Worm (Caenorhabditis elegans) whole organism, midembryonic: ENCODE measurements around the gene lido-12.

Source experiments
- T22C8.4 ChIP-seq: fragments of 200-800 bp; sonication (Bioruptor generic); IDR thresholded peaks from 2 replicates; pipeline ENCODE4 v1.3.6; 2022; ENCODE audit warnings: missing genetic modification characterization, missing compliant biosample characterization
- cog-1 ChIP-seq: sonication (generic microtip); optimal IDR thresholded peaks from 2 replicates; lab custom pipeline; 2016; ENCODE audit warnings: missing genetic modification characterization, missing compliant biosample characterization
- flt-1 ChIP-seq: fragments of 200-800 bp; sonication (Bioruptor generic); IDR thresholded peaks from 2 replicates; pipeline ENCODE4 v1.3.6; 2022; ENCODE audit warnings: missing genetic modification characterization, missing compliant biosample characterization
- klf-2 ChIP-seq: fragments of 200-800 bp; sonication (Bioruptor generic); conservative IDR thresholded peaks from 2 replicates; pipeline ENCODE4 v1.3.6; 2022; ENCODE audit warnings: missing genetic modification reagents, missing genetic modification characterization, missing compliant biosample characterization
- med-1 ChIP-seq: sonication (generic microtip); optimal IDR thresholded peaks from 2 replicates; lab custom pipeline; 2017; ENCODE audit warnings: missing genetic modification characterization, mild to moderate bottlenecking, missing compliant biosample characterization, antibody characterized with exemption, missing genetic modification reagents; ENCODE audit not compliant: insufficient read depth
- ref-1 ChIP-seq: fragments of 200-800 bp; sonication (Bioruptor generic); conservative IDR thresholded peaks from 2 replicates; pipeline ENCODE4 v1.3.6; 2022; ENCODE audit warnings: missing genetic modification reagents, missing genetic modification characterization, missing compliant biosample characterization
- tab-1 ChIP-seq: fragments of 200-800 bp; sonication (Bioruptor generic); IDR thresholded peaks from 2 replicates; pipeline ENCODE4 v1.3.6; 2022; ENCODE audit warnings: missing genetic modification characterization, missing compliant biosample characterization
- ztf-23 ChIP-seq: fragments of 200-800 bp; sonication (Bioruptor generic); IDR thresholded peaks from 2 replicates; pipeline ENCODE4 v1.3.6; 2022; ENCODE audit warnings: missing genetic modification reagents, missing genetic modification characterization, missing compliant biosample characterization
- ztf-29 ChIP-seq: fragments of 200-800 bp; sonication (Bioruptor generic); IDR thresholded peaks from 2 replicates; pipeline ENCODE4 v1.3.6; 2022; ENCODE audit warnings: missing genetic modification reagents, missing genetic modification characterization, missing compliant biosample characterization

The lido-12 gene

DNA sequence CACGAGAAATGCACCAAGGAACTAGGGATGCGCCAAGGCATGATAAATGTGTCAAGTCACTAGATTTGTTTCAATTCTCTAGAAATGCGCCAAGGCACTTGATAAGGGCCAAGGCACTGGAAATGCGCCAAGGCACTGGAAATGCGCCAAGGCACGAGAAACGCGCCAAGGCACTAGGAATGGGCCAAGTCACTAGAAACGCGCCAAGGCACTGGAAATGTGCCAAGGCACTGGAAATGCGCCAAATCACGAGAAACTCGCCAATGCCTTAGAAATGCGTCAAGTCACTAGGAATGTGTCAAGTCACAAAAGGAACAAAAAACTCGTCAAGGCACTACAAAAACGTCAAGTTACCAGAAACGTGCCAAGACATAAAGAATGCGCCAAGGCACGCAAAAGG, 30.7 kb downstream of the lido-12 start:
- no peak for TF ChIP-seq T22C8.4 (GFP tag; lab: Robert Waterston, UW)
- no peak for TF ChIP-seq flt-1 (GFP tag; lab: Robert Waterston, UW)
- no peak for TF ChIP-seq ztf-29 (GFP tag; lab: Robert Waterston, UW)
- no peak for TF ChIP-seq tab-1 (GFP tag; lab: Robert Waterston, UW)
- no peak for TF ChIP-seq ztf-23
- TF ChIP-seq ref-1 (GFP tag; lab: Robert Waterston, UW) = no peak
- no peak for TF ChIP-seq med-1 (GFP tag; lab: Kevin White, UChicago)
- no peak for TF ChIP-seq klf-2 (GFP tag; lab: Robert Waterston, UW)
- no peak for TF ChIP-seq cog-1 (tag; lab: Kevin White, UChicago)

DNA sequence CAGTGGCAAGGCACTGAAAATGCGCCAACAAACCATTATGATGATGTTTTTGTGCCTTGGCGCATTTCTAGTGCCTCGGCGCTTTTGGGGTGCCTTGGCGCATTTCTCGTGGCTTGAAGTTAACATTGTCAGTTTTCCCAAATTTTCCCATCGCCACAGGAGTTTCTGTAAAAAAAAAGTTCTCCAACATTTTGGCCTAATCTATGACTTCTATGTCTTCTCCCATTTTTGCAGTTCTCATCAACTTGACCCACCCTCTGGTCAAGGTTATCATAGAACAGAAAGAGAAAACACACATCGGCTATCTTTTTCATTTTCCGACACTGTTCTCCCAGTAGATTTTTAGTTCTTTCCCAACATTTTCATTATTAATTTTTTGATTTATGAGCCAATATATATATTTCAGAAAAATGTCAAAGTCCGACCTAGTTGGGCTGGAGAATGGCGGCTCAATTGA, 32.9 kb downstream of the lido-12 start, which contains the start of the genes B0454.26 and B0454.5:
B0454.26 (minus strand) TSS at position 101 of the 457 bp plus-strand sequence.
B0454.5 (plus strand) TSS at position 407 of the 457 bp plus-strand sequence.
- TF ChIP-seq ztf-29 (GFP tag; lab: Robert Waterston, UW) = no peak
- TF ChIP-seq cog-1 (tag; lab: Kevin White, UChicago) = no peak

DNA sequence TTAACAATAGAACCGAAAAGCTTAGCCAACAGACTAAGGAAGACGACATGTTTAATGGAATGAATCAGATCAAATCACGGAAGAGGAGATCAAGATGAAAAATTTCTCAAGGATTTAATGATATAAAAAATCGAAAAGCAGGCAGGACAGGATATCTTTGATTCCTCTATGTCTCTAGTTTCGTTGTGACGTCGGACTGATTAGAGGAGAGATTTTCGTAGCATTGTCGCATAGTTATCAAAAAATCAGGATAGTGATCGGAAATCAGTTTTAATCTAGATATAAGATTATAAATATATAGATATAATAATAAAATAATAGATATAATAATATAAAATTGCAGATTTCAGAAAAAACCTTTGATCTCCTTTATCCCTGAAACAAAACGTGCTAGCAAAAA, 37.8 kb downstream of the lido-12 start, which contains the start of gene B0454.8:
B0454.8 (minus strand) TSS at position 101 of the 400 bp plus-strand sequence.
- TF ChIP-seq tab-1 (GFP tag; lab: Robert Waterston, UW) (no peak), ztf-23 (no peak), ztf-29 (GFP tag; lab: Robert Waterston, UW) (no peak), cog-1 (tag; lab: Kevin White, UChicago) (no peak), T22C8.4 (GFP tag; lab: Robert Waterston, UW) (no peak), med-1 (GFP tag; lab: Kevin White, UChicago) (no peak), flt-1 (GFP tag; lab: Robert Waterston, UW) (no peak), ref-1 (GFP tag; lab: Robert Waterston, UW) (no peak), klf-2 (GFP tag; lab: Robert Waterston, UW) (no peak)

DNA sequence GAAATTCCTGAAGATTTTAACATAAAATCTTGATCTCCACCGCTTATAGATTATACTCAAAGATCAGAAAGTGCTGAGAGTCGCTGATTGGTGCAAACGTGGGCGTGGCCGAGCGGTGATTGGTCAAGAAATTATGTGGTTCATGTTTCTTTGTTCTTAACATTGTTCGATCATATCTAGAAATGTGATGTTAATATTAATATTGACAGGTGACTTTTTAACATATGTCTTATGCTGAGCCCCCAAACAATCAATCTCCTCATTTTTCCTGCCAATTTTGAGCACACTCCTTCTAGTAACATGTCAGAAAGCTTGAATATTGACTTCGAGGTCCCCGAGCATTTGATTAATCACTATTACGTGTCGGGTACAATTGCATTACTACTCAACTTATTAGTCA, 38.4 kb downstream of the lido-12 start, which contains the start of gene sri-29:
sri-29 (plus strand) TSS at position 301 of the 400 bp plus-strand sequence.
- TF ChIP-seq cog-1 (tag; lab: Kevin White, UChicago) (no peak), T22C8.4 (GFP tag; lab: Robert Waterston, UW) (no peak), med-1 (GFP tag; lab: Kevin White, UChicago) (no peak), klf-2 (GFP tag; lab: Robert Waterston, UW) (no peak), flt-1 (GFP tag; lab: Robert Waterston, UW) (no peak)

ce11 chrII:3045422-3045821, 39.8 kb downstream of the lido-12 start:
- TF ChIP-seq klf-2 (GFP tag; lab: Robert Waterston, UW) (no peak), ztf-29 (GFP tag; lab: Robert Waterston, UW) (no peak), cog-1 (tag; lab: Kevin White, UChicago) (no peak), tab-1 (GFP tag; lab: Robert Waterston, UW) (no peak), T22C8.4 (GFP tag; lab: Robert Waterston, UW) (no peak), ref-1 (GFP tag; lab: Robert Waterston, UW) (no peak)

ce11 chrII:3045875-3046274, 40.3 kb downstream of the lido-12 start, which contains the start of gene sri-30:
sri-30 (plus strand) TSS chrII:3046175.
- no peak for TF ChIP-seq T22C8.4 (GFP tag; lab: Robert Waterston, UW)
- no peak for TF ChIP-seq med-1 (GFP tag; lab: Kevin White, UChicago)
- TF ChIP-seq cog-1 (tag; lab: Kevin White, UChicago) = no peak
- TF ChIP-seq flt-1 (GFP tag; lab: Robert Waterston, UW) = no peak
- TF ChIP-seq klf-2 (GFP tag; lab: Robert Waterston, UW) = no peak
- TF ChIP-seq ref-1 (GFP tag; lab: Robert Waterston, UW) = no peak
- TF ChIP-seq tab-1 (GFP tag; lab: Robert Waterston, UW) = no peak
- no peak for TF ChIP-seq ztf-29 (GFP tag; lab: Robert Waterston, UW)
- TF ChIP-seq ztf-23 = no peak

DNA sequence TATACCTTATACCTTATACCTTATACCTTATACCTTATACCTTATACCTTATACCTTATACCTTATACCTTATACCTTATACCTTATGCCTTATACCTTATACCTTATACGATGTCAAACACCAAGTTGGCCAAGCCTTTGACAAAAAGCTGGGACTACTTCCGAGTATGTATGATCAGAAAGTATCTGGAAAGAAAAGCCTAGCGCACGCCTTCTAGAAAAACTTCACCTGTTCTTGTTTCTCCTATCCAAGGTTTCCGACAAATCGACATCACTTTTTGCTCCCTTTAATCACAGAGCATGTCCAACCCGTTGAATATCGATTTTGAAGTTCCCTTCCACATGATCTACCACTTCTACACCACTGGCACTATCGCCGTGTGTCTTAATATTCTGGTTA, 42.8 kb downstream of the lido-12 start, which contains the start of gene sri-28:
sri-28 (plus strand) TSS at position 301 of the 400 bp plus-strand sequence.
- TF ChIP-seq ref-1 (GFP tag; lab: Robert Waterston, UW) (no peak), med-1 (GFP tag; lab: Kevin White, UChicago) (no peak), flt-1 (GFP tag; lab: Robert Waterston, UW) (no peak)

DNA sequence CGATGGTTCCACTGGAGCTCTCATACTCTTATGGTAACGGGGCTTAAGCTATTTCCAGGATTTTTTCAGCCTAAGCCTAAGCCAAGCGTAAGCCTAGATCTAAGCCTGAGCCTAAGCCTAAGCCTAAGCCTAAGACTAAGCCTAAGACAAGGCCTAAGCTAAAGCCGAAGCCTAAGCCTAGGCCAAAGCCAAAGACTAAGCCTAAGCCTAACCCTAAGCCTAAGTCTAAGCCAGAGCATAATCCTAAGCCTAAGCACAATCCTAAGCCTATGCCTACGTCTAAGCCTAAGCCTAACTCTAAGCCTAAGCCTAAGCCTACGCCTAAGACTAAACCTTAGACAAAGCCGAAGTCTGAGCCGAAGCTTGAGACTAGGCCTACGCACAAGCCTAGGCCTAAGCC, 43.4 kb downstream of the lido-12 start:
- no peak for TF ChIP-seq flt-1 (GFP tag; lab: Robert Waterston, UW)
- no peak for TF ChIP-seq T22C8.4 (GFP tag; lab: Robert Waterston, UW)
- no peak for TF ChIP-seq tab-1 (GFP tag; lab: Robert Waterston, UW)
- no peak for TF ChIP-seq ref-1 (GFP tag; lab: Robert Waterston, UW)
- TF ChIP-seq klf-2 (GFP tag; lab: Robert Waterston, UW) = no peak
- no peak for TF ChIP-seq ztf-23
- no peak for TF ChIP-seq med-1 (GFP tag; lab: Kevin White, UChicago)
- no peak for TF ChIP-seq ztf-29 (GFP tag; lab: Robert Waterston, UW)
- no peak for TF ChIP-seq cog-1 (tag; lab: Kevin White, UChicago)

DNA sequence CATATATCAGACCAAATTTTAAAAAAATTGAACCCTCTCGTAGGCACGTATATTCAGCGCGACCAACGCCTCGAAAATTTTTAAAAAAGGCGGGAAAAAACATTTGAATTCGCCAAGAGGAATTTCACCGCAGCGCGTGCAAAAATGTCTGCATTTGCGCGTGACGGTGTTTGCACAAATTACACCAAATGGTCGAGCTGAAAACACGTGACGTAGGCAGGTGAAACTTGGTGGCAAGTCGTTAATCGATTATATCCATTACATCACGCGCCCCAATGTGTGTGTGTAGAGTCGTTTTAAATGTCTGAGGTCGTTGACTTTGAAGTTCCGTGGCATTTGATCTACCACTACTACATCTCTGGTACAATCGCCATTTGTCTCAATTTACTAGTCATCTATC, 45.1 kb downstream of the lido-12 start, which contains the start of gene sri-31:
sri-31 (plus strand) TSS at position 301 of the 400 bp plus-strand sequence.
- no peak for TF ChIP-seq ref-1 (GFP tag; lab: Robert Waterston, UW)
- TF ChIP-seq T22C8.4 (GFP tag; lab: Robert Waterston, UW) = no peak
- no peak for TF ChIP-seq ztf-29 (GFP tag; lab: Robert Waterston, UW)
- no peak for TF ChIP-seq ztf-23
- no peak for TF ChIP-seq flt-1 (GFP tag; lab: Robert Waterston, UW)
- no peak for TF ChIP-seq cog-1 (tag; lab: Kevin White, UChicago)
- TF ChIP-seq med-1 (GFP tag; lab: Kevin White, UChicago) = no peak
- no peak for TF ChIP-seq klf-2 (GFP tag; lab: Robert Waterston, UW)
- no peak for TF ChIP-seq tab-1 (GFP tag; lab: Robert Waterston, UW)
